Fruit fly (Drosophila melanogaster) whole organism, pupa: ENCODE results near the gene RpL13A.

ENCODE experiments used
- CG10348 ChIP-seq: fragments of 200-800 bp; sonication (Bioruptor generic); IDR thresholded peaks from 2 replicates; pipeline ENCODE4 v1.3.6; 2022; ENCODE audit warnings: missing biosample characterization, missing genetic modification characterization
- CG12605 ChIP-seq: fragments of 200-800 bp; sonication (Bioruptor generic); IDR thresholded peaks from 2 replicates; pipeline ENCODE4 v1.3.6; 2022; ENCODE audit warnings: missing biosample characterization, missing genetic modification characterization
- CG13204 ChIP-seq: fragments of 200-800 bp; sonication (Bioruptor generic); optimal IDR thresholded peaks from 2 replicates; lab custom pipeline; 2018; ENCODE audit warnings: missing biosample characterization, mild to moderate bottlenecking, missing genetic modification characterization, moderate library complexity
- CG14655 ChIP-seq: fragments of 200-800 bp; sonication (Bioruptor generic); optimal IDR thresholded peaks from 3 replicates; lab custom pipeline; 2017; ENCODE audit warnings: mild to moderate bottlenecking, missing biosample characterization, missing genetic modification reagents, missing genetic modification characterization
- CG15710 ChIP-seq: fragments of 200-800 bp; sonication (Bioruptor generic); optimal IDR thresholded peaks from 2 replicates; lab custom pipeline; 2018; ENCODE audit warnings: missing biosample characterization, mild to moderate bottlenecking, missing genetic modification characterization, moderate library complexity
- CG17806 ChIP-seq: fragments of 200-800 bp; sonication (Bioruptor generic); optimal IDR thresholded peaks from 2 replicates; lab custom pipeline; 2018; ENCODE audit warnings: missing biosample characterization, mild to moderate bottlenecking, missing genetic modification characterization, moderate library complexity
- CG32121 ChIP-seq: fragments of 200-800 bp; sonication (Bioruptor generic); IDR thresholded peaks from 2 replicates; pipeline ENCODE4 v1.3.6; 2022; ENCODE audit warnings: missing biosample characterization, missing genetic modification characterization
- CG34367 ChIP-seq: fragments of 200-800 bp; sonication (Bioruptor generic); optimal IDR thresholded peaks from 2 replicates; lab custom pipeline; 2018; ENCODE audit warnings: missing biosample characterization, mild to moderate bottlenecking, missing genetic modification characterization
- CG4496 ChIP-seq: fragments of 200-800 bp; sonication (Bioruptor generic); IDR thresholded peaks from 3 replicates; pipeline ENCODE4 v1.3.6; 2022; ENCODE audit warnings: missing biosample characterization, missing genetic modification characterization
- CG8159 ChIP-seq: fragments of 200-800 bp; sonication (Bioruptor generic); optimal IDR thresholded peaks from 3 replicates; lab custom pipeline; 2018; ENCODE audit warnings: missing biosample characterization, mild to moderate bottlenecking, missing genetic modification characterization, moderate library complexity
- CG8301 ChIP-seq: fragments of 200-800 bp; sonication (Bioruptor generic); optimal IDR thresholded peaks from 2 replicates; lab custom pipeline; 2018; ENCODE audit warnings: missing biosample characterization, mild to moderate bottlenecking, missing genetic modification characterization
- CG9948 ChIP-seq: fragments of 200-800 bp; sonication (Bioruptor generic); optimal IDR thresholded peaks from 2 replicates; lab custom pipeline; 2018; ENCODE audit warnings: missing biosample characterization, mild to moderate bottlenecking, missing genetic modification characterization, moderate library complexity
- D1 ChIP-seq: fragments of 200-800 bp; sonication (Bioruptor generic); optimal IDR thresholded peaks from 2 replicates; lab custom pipeline; 2018; ENCODE audit warnings: missing biosample characterization, mild to moderate bottlenecking, missing genetic modification characterization, moderate library complexity
- EcR ChIP-seq: fragments of 200-800 bp; sonication (Bioruptor generic); optimal IDR thresholded peaks from 3 replicates; lab custom pipeline; 2019; ENCODE audit warnings: missing biosample characterization, missing genetic modification characterization, mild to moderate bottlenecking, moderate library complexity, missing genetic modification reagents
- Ets98B ChIP-seq: fragments of 200-800 bp; sonication (Bioruptor generic); IDR thresholded peaks from 2 replicates; pipeline ENCODE4 v1.3.6; 2022; ENCODE audit warnings: missing biosample characterization, missing genetic modification characterization
- Pif1A ChIP-seq: fragments of 200-800 bp; sonication (Bioruptor generic); optimal IDR thresholded peaks from 3 replicates; lab custom pipeline; 2016; ENCODE audit warnings: missing biosample characterization, missing genetic modification characterization
- Pif1B ChIP-seq: fragments of 200-800 bp; sonication (Bioruptor generic); optimal IDR thresholded peaks from 3 replicates; lab custom pipeline; 2016; ENCODE audit warnings: missing biosample characterization, missing genetic modification characterization
- Snoo ChIP-seq: fragments of 200-800 bp; sonication (Bioruptor generic); optimal IDR thresholded peaks from 3 replicates; lab custom pipeline; 2017; ENCODE audit warnings: missing biosample characterization, mild to moderate bottlenecking, missing genetic modification characterization, inconsistent platforms
- fd96Ca ChIP-seq: fragments of 200-800 bp; sonication (Bioruptor generic); IDR thresholded peaks from 3 replicates; pipeline ENCODE4 v1.3.6; 2022; ENCODE audit warnings: missing biosample characterization, missing genetic modification characterization
- gl ChIP-seq: fragments of 200-800 bp; sonication (Bioruptor generic); optimal IDR thresholded peaks from 2 replicates; lab custom pipeline; 2018; ENCODE audit warnings: missing biosample characterization, mild to moderate bottlenecking, missing genetic modification characterization
- rn ChIP-seq: fragments of 200-800 bp; sonication (Bioruptor generic); IDR thresholded peaks from 2 replicates; pipeline ENCODE4 v1.3.6; 2022; ENCODE audit warnings: missing biosample characterization, missing genetic modification characterization

RpL13A gene

dm6 chr3R:5594878-5595277, 29.4 kb upstream of the RpL13A start:
- TF ChIP-seq CG12605 (0 out of 2 replicates have a peak, but pooled peaks have one; percentile 20), CG8301 (tag; lab: Kevin White, UChicago) (no peak), EcR (GFP tag; lab: Kevin White, UChicago) (no peak)
- TF ChIP-seq, all 21 proteins: peak for 1

dm6 chr3R:5599521-5600360, 24.5 kb upstream of the RpL13A start:
- no peak for TF ChIP-seq EcR (GFP tag; lab: Kevin White, UChicago)
- no peak for TF ChIP-seq CG4496 (GFP tag; lab: Robert Waterston, UW)
- no peak for TF ChIP-seq fd96Ca (GFP tag; lab: Robert Waterston, UW)
- TF ChIP-seq CG34367, result no peak
- no peak for TF ChIP-seq CG13204 (GFP tag; lab: Kevin White, UChicago)
- TF ChIP-seq gl, result no peak
- no peak for TF ChIP-seq rn (GFP tag; lab: Robert Waterston, UW)

- TF ChIP-seq CG32121 (GFP tag; lab: Robert Waterston, UW) (no peak), Pif1B (GFP tag; lab: Kevin White, UChicago) (no peak), CG34367 (peak; percentile 9), Snoo (no peak), CG14655 (GFP tag; lab: Kevin White, UChicago) (no peak), CG10348 (GFP tag; lab: Robert Waterston, UW) (no peak), EcR (GFP tag; lab: Kevin White, UChicago) (peak; percentile 54)
Observed at dm6 chr3R:5600361-5601043, 23.8 kb upstream of the RpL13A start.

dm6 chr3R:5601044-5601523, 23.2 kb upstream of the RpL13A start, which contains the start of the genes kra and SecS:
Gene kra (minus strand): TSS chr3R:5601136.
Gene SecS (plus strand): TSS chr3R:5601433.
- TF ChIP-seq Pif1B (GFP tag; lab: Kevin White, UChicago) (no peak), CG17806 (tag; lab: Kevin White, UChicago) (peak; percentile 29), CG8301 (tag; lab: Kevin White, UChicago) (peak; percentile 11), gl (no peak), CG34367 (peak; percentile 11), CG12605 (no peak), CG8159 (tag; lab: Kevin White, UChicago) (peak; percentile 32), CG9948 (tag; lab: Kevin White, UChicago) (peak; percentile 40), fd96Ca (GFP tag; lab: Robert Waterston, UW) (no peak), CG32121 (GFP tag; lab: Robert Waterston, UW) (no peak), CG15710 (tag; lab: Kevin White, UChicago) (peak; percentile 38), Snoo (peak; percentile 35), D1 (tag; lab: Kevin White, UChicago) (no peak)

- TF ChIP-seq CG14655 (GFP tag; lab: Kevin White, UChicago), result no peak
- TF ChIP-seq CG4496 (GFP tag; lab: Robert Waterston, UW), result peak; percentile 58; the same call in 1 of the 3 replicates
- TF ChIP-seq gl, result no peak
- TF ChIP-seq Ets98B, result peak; percentile 69
- no peak for TF ChIP-seq Pif1B (GFP tag; lab: Kevin White, UChicago)
- TF ChIP-seq CG34367, result no peak
- peak; percentile 62; the same call in 1 of the 2 replicates for TF ChIP-seq CG32121 (GFP tag; lab: Robert Waterston, UW)
- TF ChIP-seq Snoo, result peak; percentile 40
- no peak for TF ChIP-seq rn (GFP tag; lab: Robert Waterston, UW)
- no peak for TF ChIP-seq D1 (tag; lab: Kevin White, UChicago)
- TF ChIP-seq CG10348 (GFP tag; lab: Robert Waterston, UW), result no peak
- TF ChIP-seq CG8301 (tag; lab: Kevin White, UChicago), result no peak
- peak; percentile 66 for TF ChIP-seq CG8159 (tag; lab: Kevin White, UChicago)
- peak; percentile 39 for TF ChIP-seq CG9948 (tag; lab: Kevin White, UChicago)
- no peak for TF ChIP-seq Pif1A (GFP tag; lab: Kevin White, UChicago)
- no peak for TF ChIP-seq CG13204 (GFP tag; lab: Kevin White, UChicago)
- peak; percentile 73 for TF ChIP-seq fd96Ca (GFP tag; lab: Robert Waterston, UW)
- no peak for TF ChIP-seq CG12605
- peak; percentile 54 for TF ChIP-seq CG15710 (tag; lab: Kevin White, UChicago)
- no peak for TF ChIP-seq EcR (GFP tag; lab: Kevin White, UChicago)
- peak; percentile 55 for TF ChIP-seq CG17806 (tag; lab: Kevin White, UChicago)
Observed at dm6 chr3R:5606477-5606876, 17.8 kb upstream of the RpL13A start, which contains the start of gene asl. Gene asl (minus strand): TSS chr3R:5606543.

dm6 chr3R:5608422-5608821, 15.9 kb upstream of the RpL13A start:
- TF ChIP-seq fd96Ca (GFP tag; lab: Robert Waterston, UW) (0 out of 3 replicates have a peak, but pooled peaks have one; percentile 38), CG17806 (tag; lab: Kevin White, UChicago) (no peak), CG8301 (tag; lab: Kevin White, UChicago) (no peak)
